Worm (Caenorhabditis elegans) whole organism, L1 larva: ENCODE data around the gene F53A2.3.

ENCODE experiments used
- C16A3.4 ChIP-seq: fragments of 150-350 bp; optimal IDR thresholded peaks from 2 replicates; lab custom pipeline; 2014; ENCODE audit warnings: missing biosample characterization, missing genetic modification characterization
- F16B12.6 ChIP-seq: fragments of 150-350 bp; optimal IDR thresholded peaks from 2 replicates; lab custom pipeline; 2014; ENCODE audit warnings: missing biosample characterization, missing genetic modification characterization
- blmp-1 ChIP-seq: fragments of 150-350 bp; optimal IDR thresholded peaks from 2 replicates; lab custom pipeline; 2014; ENCODE audit warnings: missing biosample characterization, missing genetic modification characterization
- ceh-63 ChIP-seq: fragments of 200-800 bp; sonication (Bioruptor generic); optimal IDR thresholded peaks from 2 replicates; lab custom pipeline; 2018; ENCODE audit warnings: mild to moderate bottlenecking, missing genetic modification characterization, missing compliant biosample characterization
- ceh-8 ChIP-seq: fragments of 200-800 bp; sonication (Bioruptor generic); optimal IDR thresholded peaks from 2 replicates; lab custom pipeline; 2018; ENCODE audit warnings: mild to moderate bottlenecking, missing genetic modification characterization, moderate library complexity, missing compliant biosample characterization
- ceh-88 ChIP-seq: fragments of 200-800 bp; sonication (Bioruptor generic); IDR thresholded peaks from 2 replicates; pipeline ENCODE4 v1.3.6; 2022; ENCODE audit warnings: missing genetic modification characterization, missing compliant biosample characterization
- ceh-90 ChIP-seq: sonication (generic microtip); optimal IDR thresholded peaks from 2 replicates; lab custom pipeline; 2016; ENCODE audit warnings: missing genetic modification characterization, missing compliant biosample characterization
- efl-1 ChIP-seq, 4 experiments: fragments of 150-350 bp; optimal IDR thresholded peaks in 3 of 4; peaks in 1 of 4; 1 replicate in 1 of 4; 2 replicates in 3 of 4; lab custom pipeline; 2014; ENCODE audit warnings: missing biosample characterization in 2 of 4, missing genetic modification characterization in 2 of 4, missing genetic modification reagents in 2 of 4
- ets-5 ChIP-seq: fragments of 200-800 bp; sonication (Bioruptor generic); IDR thresholded peaks from 2 replicates; pipeline ENCODE4 v1.3.6; 2022; ENCODE audit warnings: missing genetic modification characterization, missing compliant biosample characterization
- fkh-10 ChIP-seq: sonication (generic microtip); optimal IDR thresholded peaks from 2 replicates; lab custom pipeline; 2017; ENCODE audit warnings: missing biosample characterization, missing genetic modification reagents, missing genetic modification characterization
- fkh-4 ChIP-seq: sonication (generic microtip); optimal IDR thresholded peaks from 2 replicates; lab custom pipeline; 2016; ENCODE audit warnings: missing compliant biosample characterization, missing genetic modification characterization, borderline replicate concordance
- hlh-4 ChIP-seq: sonication (generic microtip); optimal IDR thresholded peaks from 2 replicates; lab custom pipeline; 2016; ENCODE audit warnings: mild to moderate bottlenecking, missing genetic modification characterization, missing compliant biosample characterization
- irx-1 ChIP-seq: sonication (generic microtip); optimal IDR thresholded peaks from 2 replicates; lab custom pipeline; 2016; ENCODE audit warnings: missing genetic modification characterization, missing compliant biosample characterization
- jun-1 ChIP-seq: fragments of 150-350 bp; optimal IDR thresholded peaks from 2 replicates; lab custom pipeline; 2014; ENCODE audit warnings: missing biosample characterization, missing genetic modification reagents, missing genetic modification characterization
- lir-3 ChIP-seq: sonication (generic microtip); optimal IDR thresholded peaks from 2 replicates; lab custom pipeline; 2016; ENCODE audit warnings: mild to moderate bottlenecking, missing genetic modification characterization, moderate library complexity, missing compliant biosample characterization; ENCODE audit not compliant: poor library complexity
- mab-9 ChIP-seq: fragments of 200-800 bp; sonication (Bioruptor generic); IDR thresholded peaks from 2 replicates; pipeline ENCODE4 v1.3.6; 2022; ENCODE audit warnings: missing genetic modification reagents, missing genetic modification characterization, missing compliant biosample characterization
- mep-1 ChIP-seq: fragments of 150-350 bp; optimal IDR thresholded peaks from 2 replicates; lab custom pipeline; 2014; ENCODE audit warnings: missing biosample characterization, missing genetic modification characterization
- nhr-11 ChIP-seq: fragments of 150-350 bp; optimal IDR thresholded peaks from 2 replicates; lab custom pipeline; 2014; ENCODE audit warnings: missing biosample characterization, missing genetic modification characterization
- nhr-12 ChIP-seq: sonication (generic microtip); optimal IDR thresholded peaks from 2 replicates; lab custom pipeline; 2017; ENCODE audit warnings: missing biosample characterization, missing genetic modification characterization
- nhr-20 ChIP-seq: sonication (generic microtip); optimal IDR thresholded peaks from 2 replicates; lab custom pipeline; 2016; ENCODE audit warnings: mild to moderate bottlenecking, missing genetic modification characterization, missing compliant biosample characterization
- nhr-237 ChIP-seq: fragments of 150-350 bp; optimal IDR thresholded peaks from 2 replicates; lab custom pipeline; 2014; ENCODE audit warnings: missing biosample characterization, missing genetic modification characterization
- nhr-28 ChIP-seq: fragments of 150-350 bp; optimal IDR thresholded peaks from 2 replicates; lab custom pipeline; 2014; ENCODE audit warnings: missing biosample characterization, missing genetic modification characterization
- nhr-47 ChIP-seq: sonication (generic microtip); optimal IDR thresholded peaks from 2 replicates; lab custom pipeline; 2016; ENCODE audit warnings: mild to moderate bottlenecking, missing genetic modification characterization, moderate library complexity, missing compliant biosample characterization
- nhr-76 ChIP-seq: sonication (generic microtip); optimal IDR thresholded peaks from 2 replicates; lab custom pipeline; 2017; ENCODE audit warnings: missing biosample characterization, missing genetic modification characterization
- nhr-84 ChIP-seq: sonication (generic microtip); optimal IDR thresholded peaks from 2 replicates; lab custom pipeline; 2017; ENCODE audit warnings: missing biosample characterization, missing genetic modification characterization
- nhr-85 ChIP-seq: sonication (generic microtip); peaks from one replicate; lab custom pipeline; 2016; ENCODE audit warnings: missing genetic modification characterization, inconsistent platforms, missing compliant biosample characterization
- nhr-90 ChIP-seq: sonication (generic microtip); optimal IDR thresholded peaks from 2 replicates; lab custom pipeline; 2016; ENCODE audit warnings: mild to moderate bottlenecking, missing genetic modification characterization, missing compliant biosample characterization; ENCODE audit not compliant: poor library complexity
- pqm-1 ChIP-seq: sonication (generic microtip); optimal IDR thresholded peaks from 3 replicates; lab custom pipeline; 2017; ENCODE audit warnings: missing biosample characterization, missing genetic modification characterization
- sox-4 ChIP-seq: sonication (generic microtip); optimal IDR thresholded peaks from 2 replicates; lab custom pipeline; 2016; ENCODE audit warnings: missing genetic modification characterization, missing compliant biosample characterization
- tlp-1 ChIP-seq: fragments of 150-350 bp; optimal IDR thresholded peaks from 2 replicates; lab custom pipeline; 2014; ENCODE audit warnings: missing biosample characterization, missing genetic modification characterization
- unc-86 ChIP-seq: sonication (generic microtip); optimal IDR thresholded peaks from 2 replicates; lab custom pipeline; 2016; ENCODE audit warnings: missing genetic modification characterization, missing compliant biosample characterization
- zip-4 ChIP-seq: fragments of 200-800 bp; sonication (Bioruptor generic); optimal IDR thresholded peaks from 2 replicates; lab custom pipeline; 2018; ENCODE audit warnings: mild to moderate bottlenecking, missing genetic modification characterization, moderate library complexity, missing compliant biosample characterization

Gene F53A2.3

DNA sequence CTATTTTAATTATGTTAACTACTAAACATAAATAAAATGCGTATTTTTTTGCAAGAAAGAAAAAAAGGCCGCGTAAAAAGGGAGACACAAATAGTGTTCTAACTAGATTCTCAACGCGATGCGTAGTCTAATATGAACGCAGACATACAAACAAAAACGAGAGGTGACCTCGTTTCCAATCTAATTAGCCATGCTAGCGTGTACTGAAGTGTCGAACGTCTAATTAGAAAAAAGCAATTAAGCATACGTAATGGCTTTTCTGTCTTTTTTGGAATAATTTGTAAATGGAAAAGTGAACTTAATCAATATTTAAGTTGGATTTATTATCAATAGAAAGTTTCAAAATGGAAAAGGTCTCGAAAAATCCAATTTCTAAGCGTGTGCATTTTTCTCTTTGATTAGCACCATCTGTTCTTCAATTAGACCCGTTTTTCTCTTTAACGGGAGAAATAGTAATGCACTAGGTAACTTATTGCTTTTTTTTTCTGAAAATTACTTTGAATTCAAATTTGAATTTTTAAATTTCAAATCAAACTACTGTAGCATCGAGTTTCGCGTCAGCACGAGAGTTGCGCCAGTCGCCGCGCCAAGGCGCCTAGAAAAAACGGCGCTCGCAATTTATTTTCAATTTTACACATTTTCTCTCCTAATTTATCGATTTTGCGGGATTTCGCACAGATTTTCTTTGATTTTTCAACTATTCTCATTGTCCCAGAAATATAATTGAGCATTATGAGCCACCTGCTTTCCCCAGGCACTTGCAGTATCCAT, 1.1 kb upstream of the F53A2.3 start (continued):
- no peak for TF ChIP-seq sox-4 (tag; lab: Kevin White, UChicago)
- TF ChIP-seq nhr-90: peak; percentile 28
- peak; percentile 20 for TF ChIP-seq nhr-20
- no peak for TF ChIP-seq nhr-28 (tag; lab: Kevin White, UChicago)

DNA sequence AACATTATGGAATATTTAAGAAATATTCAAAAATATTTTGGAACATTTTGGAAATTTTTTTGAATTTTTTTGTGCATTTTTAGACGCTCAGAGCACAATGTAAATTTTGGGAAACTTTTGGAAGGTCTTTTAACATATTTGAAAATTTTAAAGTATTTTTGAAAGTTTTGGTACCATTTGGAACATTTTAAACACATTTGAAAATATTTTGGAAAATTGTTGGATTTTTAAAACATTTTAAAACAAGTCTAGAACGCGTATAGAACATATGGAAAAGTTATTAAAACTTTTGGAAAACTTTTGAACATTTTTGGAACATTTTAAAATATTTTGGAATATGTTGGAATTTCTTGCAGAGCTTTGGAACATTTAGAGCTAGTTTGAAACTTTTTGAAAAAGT, 5.8 kb downstream of the F53A2.3 start, which contains the start of gene sdz-20:
Gene sdz-20 (plus strand): TSS at position 301 of the 400 bp plus-strand sequence.
- TF ChIP-seq nhr-12 (no peak), jun-1 (no peak), nhr-237 (tag; lab: Kevin White, UChicago) (no peak), pqm-1 (no peak), nhr-11 (tag; lab: Kevin White, UChicago) (no peak), ceh-88 (no peak)
- TF ChIP-seq, all 84 proteins: peak for 0

DNA sequence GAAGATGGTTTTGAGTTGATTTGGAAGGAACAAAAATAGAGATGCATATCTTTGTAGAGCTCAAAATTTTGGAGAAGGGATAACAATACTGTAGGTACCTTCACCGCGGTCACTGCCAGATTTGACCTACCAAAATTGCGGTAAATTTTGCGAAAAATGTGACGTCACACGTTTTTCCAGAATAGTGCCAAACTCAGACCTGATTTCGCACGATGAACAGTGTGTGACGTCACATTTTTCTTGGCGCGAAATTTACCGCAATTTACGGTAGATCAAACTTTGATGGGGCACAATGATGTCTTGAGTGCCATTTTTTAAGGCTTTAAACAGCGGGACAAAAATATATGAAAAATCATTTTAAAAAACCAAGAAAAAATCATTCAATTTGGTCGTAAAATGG, 10.7 kb downstream of the F53A2.3 start:
- peak; percentile 10 for TF ChIP-seq nhr-85
- no peak for TF ChIP-seq nhr-47
- no peak for TF ChIP-seq efl-1 (optimal IDR thresholded peaks at IDR 0.05; lab: Kevin White, UChicago)
- TF ChIP-seq efl-1 (GFP tag; optimal IDR thresholded peaks at IDR 0.05 in 1 of 2; lab: Kevin White, UChicago): peak in 1 of 2 experiments; percentile 64

DNA sequence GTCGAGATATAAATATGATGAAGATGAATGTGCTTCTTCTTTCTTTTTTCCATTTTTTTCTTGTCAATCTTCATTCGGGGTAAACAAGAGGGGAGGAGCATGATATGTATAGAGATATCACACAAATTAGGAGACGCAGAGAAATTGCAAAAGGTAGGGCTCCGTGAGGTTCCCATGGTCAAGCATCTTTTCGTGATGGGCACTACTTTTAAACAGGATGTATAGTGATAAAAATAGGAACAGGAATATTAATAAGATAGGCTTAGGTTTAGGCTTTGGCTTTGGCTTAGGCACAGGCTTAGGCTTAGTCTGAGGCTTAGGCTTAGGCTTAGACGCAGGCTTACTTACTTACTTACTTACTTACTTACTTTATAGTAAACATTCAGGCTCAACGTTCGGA, 14.8 kb downstream of the F53A2.3 start, which contains the start of gene F53A2.1:
Gene F53A2.1 (minus strand): TSS at position 101 of the 400 bp plus-strand sequence.
- TF ChIP-seq hlh-4 (tag; lab: Kevin White, UChicago) (no peak), ceh-8 (GFP tag; lab: Kevin White, UChicago) (no peak), blmp-1 (tag; lab: Kevin White, UChicago) (no peak), fkh-10 (GFP tag; lab: Kevin White, UChicago) (no peak), tlp-1 (tag; lab: Kevin White, UChicago) (no peak), pqm-1 (no peak), zip-4 (GFP tag; lab: Kevin White, UChicago) (no peak), nhr-84 (no peak), irx-1 (tag; lab: Kevin White, UChicago) (no peak), ceh-63 (GFP tag; lab: Kevin White, UChicago) (no peak), sox-4 (tag; lab: Kevin White, UChicago) (no peak), nhr-90 (no peak), mab-9 (GFP tag; lab: Robert Waterston, UW) (no peak), fkh-4 (tag; lab: Kevin White, UChicago) (no peak), unc-86 (tag; lab: Kevin White, UChicago) (no peak), ets-5 (no peak), nhr-76 (tag; lab: Kevin White, UChicago) (no peak), F16B12.6 (no peak)
- TF ChIP-seq, all 84 proteins: peak for 0

DNA sequence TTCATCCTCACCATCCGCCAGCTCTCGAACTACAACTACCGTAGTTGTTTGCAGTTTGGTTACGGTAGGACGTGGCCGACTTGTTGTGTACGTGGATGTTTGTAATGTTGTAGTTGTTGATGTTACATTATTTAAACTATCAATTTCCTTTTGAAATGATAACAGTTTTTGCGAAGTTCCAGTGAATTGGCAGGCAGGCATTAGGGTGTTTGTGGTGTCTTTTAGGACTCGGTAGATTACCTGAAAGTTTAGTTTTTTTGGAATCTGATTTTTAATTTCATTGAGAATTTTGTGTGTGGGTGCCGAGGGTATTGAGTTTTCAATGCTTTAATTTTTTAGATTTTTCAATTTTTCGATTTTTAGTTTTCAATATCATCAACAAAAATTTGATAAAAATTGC, 17.0 kb downstream of the F53A2.3 start, which contains the start of gene F53A2.11:
Gene F53A2.11 (minus strand): TSS at position 101 of the 400 bp plus-strand sequence.
- TF ChIP-seq fkh-10 (GFP tag; lab: Kevin White, UChicago) (no peak), ceh-90 (tag; lab: Kevin White, UChicago) (no peak), C16A3.4 (tag; lab: Kevin White, UChicago) (no peak), mep-1 (tag; lab: Kevin White, UChicago) (no peak)

DNA sequence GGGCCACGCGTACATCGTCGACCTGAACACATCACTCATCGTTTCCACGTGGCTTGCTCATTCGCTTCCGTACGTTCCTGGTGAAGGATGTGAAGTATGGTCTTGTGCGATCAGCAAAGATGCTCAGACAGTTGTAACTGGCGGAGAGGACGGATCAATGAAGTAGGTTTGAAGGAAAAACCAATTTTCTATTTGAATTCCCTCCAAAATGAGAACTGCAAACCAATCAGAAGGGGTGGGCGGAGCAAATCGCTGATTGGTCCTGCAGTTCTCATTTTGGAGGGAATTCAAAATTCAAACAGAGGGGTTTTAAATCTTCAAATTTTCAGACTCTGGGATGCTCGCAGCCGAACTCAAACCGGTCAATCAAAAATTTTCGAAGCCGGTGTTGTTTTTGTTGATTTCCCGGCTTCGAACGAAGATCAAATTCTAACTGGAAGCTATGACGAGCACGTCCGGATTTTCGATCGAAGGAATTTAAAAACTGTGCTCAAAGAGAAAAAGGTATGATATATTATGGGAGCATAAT, 22.1 kb downstream of the F53A2.3 start:
- TF ChIP-seq efl-1 (optimal IDR thresholded peaks at IDR 0.05; lab: Kevin White, UChicago): no peak
- peak; percentile 37 to 58 for TF ChIP-seq efl-1 (GFP tag; optimal IDR thresholded peaks at IDR 0.05 in 1 of 2; lab: Kevin White, UChicago)
- TF ChIP-seq lir-3 (tag; lab: Kevin White, UChicago): no peak
